Worm (Caenorhabditis elegans) whole organism, L4 larva: ENCODE results near the gene fbxb-42.

ENCODE experiments used
- F49E8.2 ChIP-seq: sonication (generic microtip); optimal IDR thresholded peaks from 2 replicates; lab custom pipeline; 2016; ENCODE audit warnings: missing compliant biosample characterization, mild to moderate bottlenecking, missing genetic modification characterization, borderline replicate concordance
- T20F7.1 ChIP-seq: fragments of 200-800 bp; sonication (Bioruptor generic); optimal IDR thresholded peaks from 2 replicates; lab custom pipeline; 2018; ENCODE audit warnings: mild to moderate bottlenecking, missing genetic modification characterization, missing compliant biosample characterization
- Y105C5A.15 ChIP-seq: fragments of 200-800 bp; sonication (Bioruptor generic); IDR thresholded peaks from 2 replicates; pipeline ENCODE4 v1.3.6; 2022; ENCODE audit warnings: missing genetic modification characterization, missing compliant biosample characterization
- Y48G9A.11 ChIP-seq: fragments of 200-800 bp; sonication (Bioruptor generic); IDR thresholded peaks from 2 replicates; pipeline ENCODE4 v1.3.6; 2022; ENCODE audit warnings: missing genetic modification reagents, missing genetic modification characterization, missing compliant biosample characterization
- Y5F2A.4 ChIP-seq: fragments of 200-800 bp; sonication (Bioruptor generic); optimal IDR thresholded peaks from 2 replicates; lab custom pipeline; 2018; ENCODE audit warnings: mild to moderate bottlenecking, missing genetic modification characterization, missing compliant biosample characterization
- ZK546.5 ChIP-seq, 2 experiments: sonication (generic microtip); optimal IDR thresholded peaks; 2 replicates each; lab custom pipeline; 2017; ENCODE audit warnings: missing biosample characterization in 2 of 2, missing genetic modification characterization in 2 of 2
- aha-1 ChIP-seq: fragments of 150-350 bp; peaks from one replicate; lab custom pipeline; 2014; ENCODE audit warnings: missing biosample characterization, missing genetic modification characterization
- aly-2 ChIP-seq: sonication (generic microtip); optimal IDR thresholded peaks from 2 replicates; lab custom pipeline; 2018; ENCODE audit warnings: missing biosample characterization, missing genetic modification characterization
- ceh-62 ChIP-seq: sonication (generic microtip); optimal IDR thresholded peaks from 2 replicates; lab custom pipeline; 2017; ENCODE audit warnings: missing biosample characterization, missing genetic modification characterization
- cey-2 ChIP-seq: sonication (generic microtip); optimal IDR thresholded peaks from 3 replicates; lab custom pipeline; 2017; ENCODE audit warnings: missing genetic modification characterization, mild to moderate bottlenecking, missing compliant biosample characterization, antibody characterized with exemption, borderline replicate concordance; ENCODE audit not compliant: insufficient read depth
- ctbp-1 ChIP-seq: fragments of 200-800 bp; sonication (Bioruptor generic); IDR thresholded peaks from 2 replicates; pipeline ENCODE4 v1.3.6; 2022; ENCODE audit warnings: missing genetic modification reagents, missing genetic modification characterization, missing compliant biosample characterization
- daf-16 ChIP-seq, 3 experiments: sonication (generic microtip); optimal IDR thresholded peaks; 2 replicates each; lab custom pipeline; 2016 to 2017; ENCODE audit warnings: missing genetic modification characterization in 3 of 3, missing genetic modification reagents in 3 of 3, mild to moderate bottlenecking in 2 of 3, missing compliant biosample characterization in 2 of 3, missing biosample characterization in 1 of 3, moderate library complexity in 1 of 3
- dmd-6 ChIP-seq: fragments of 200-800 bp; sonication (Bioruptor generic); IDR thresholded peaks from 2 replicates; pipeline ENCODE4 v1.3.6; 2022; ENCODE audit warnings: missing genetic modification reagents, missing genetic modification characterization, missing compliant biosample characterization
- dmd-8 ChIP-seq: fragments of 200-800 bp; sonication (Bioruptor generic); IDR thresholded peaks from 2 replicates; pipeline ENCODE4 v1.3.6; 2022; ENCODE audit warnings: missing genetic modification characterization, missing compliant biosample characterization
- dpl-1 ChIP-seq: fragments of 150-350 bp; optimal IDR thresholded peaks from 2 replicates; lab custom pipeline; 2014; ENCODE audit warnings: missing biosample characterization, missing genetic modification reagents, missing genetic modification characterization
- duxl-1 ChIP-seq: sonication (generic microtip); optimal IDR thresholded peaks from 2 replicates; lab custom pipeline; 2016; ENCODE audit warnings: mild to moderate bottlenecking, missing genetic modification characterization, moderate library complexity, missing compliant biosample characterization; ENCODE audit not compliant: poor library complexity
- dve-1 ChIP-seq: sonication (generic microtip); optimal IDR thresholded peaks from 2 replicates; lab custom pipeline; 2017; ENCODE audit warnings: antibody characterized with exemption, mild to moderate bottlenecking, missing genetic modification characterization, missing compliant biosample characterization; ENCODE audit not compliant: insufficient read depth
- hif-1 ChIP-seq, 2 experiments: sonication (generic microtip); optimal IDR thresholded peaks; 2 replicates each; lab custom pipeline; 2016 to 2017; ENCODE audit warnings: missing compliant biosample characterization in 2 of 2, missing genetic modification characterization in 2 of 2, missing genetic modification reagents in 2 of 2, missing genotype in 2 of 2, mild to moderate bottlenecking in 1 of 2
- jun-1 ChIP-seq: fragments of 150-350 bp; optimal IDR thresholded peaks from 2 replicates; lab custom pipeline; 2014; ENCODE audit warnings: missing biosample characterization, missing genetic modification reagents, missing genetic modification characterization
- lin-1 ChIP-seq: fragments of 200-800 bp; sonication (Bioruptor generic); IDR thresholded peaks from 2 replicates; pipeline ENCODE4 v1.3.6; 2022; ENCODE audit warnings: missing genetic modification reagents, missing genetic modification characterization, missing compliant biosample characterization
- lin-13 ChIP-seq: fragments of 150-350 bp; optimal IDR thresholded peaks from 2 replicates; lab custom pipeline; 2014; ENCODE audit warnings: missing biosample characterization, missing genetic modification reagents, missing genetic modification characterization
- lin-38 ChIP-seq: fragments of 200-800 bp; sonication (Bioruptor generic); IDR thresholded peaks from 2 replicates; pipeline ENCODE4 v1.3.6; 2022; ENCODE audit warnings: missing genetic modification reagents, missing genetic modification characterization, missing compliant biosample characterization
- lin-39 ChIP-seq: fragments of 150-350 bp; optimal IDR thresholded peaks from 2 replicates; lab custom pipeline; 2014; ENCODE audit warnings: missing biosample characterization, missing genetic modification reagents, missing genetic modification characterization
- lsy-2 ChIP-seq, 2 experiments: fragments of 150-350 bp in 1 of 2; sonication (generic microtip) in 1 of 2; optimal IDR thresholded peaks; 2 replicates each; lab custom pipeline; 2014 to 2017; ENCODE audit warnings: missing biosample characterization in 2 of 2, missing genetic modification characterization in 2 of 2
- madf-5 ChIP-seq, 2 experiments: fragments of 200-800 bp; sonication (Bioruptor generic); IDR thresholded peaks; 2 replicates each; pipeline ENCODE4 v1.3.6; 2022; ENCODE audit warnings: missing compliant biosample characterization in 2 of 2, missing genetic modification characterization in 2 of 2
- madf-9 ChIP-seq: fragments of 200-800 bp; sonication (Bioruptor generic); conservative IDR thresholded peaks from 2 replicates; pipeline ENCODE4 v1.3.6; 2022; ENCODE audit warnings: missing genetic modification reagents, missing genetic modification characterization, missing compliant biosample characterization
- mes-2 ChIP-seq: sonication (generic microtip); optimal IDR thresholded peaks from 2 replicates; lab custom pipeline; 2016; ENCODE audit warnings: missing genotype, mild to moderate bottlenecking, missing genetic modification characterization, missing compliant biosample characterization; ENCODE audit not compliant: poor library complexity, severe bottlenecking
- mxl-3 ChIP-seq: fragments of 200-800 bp; sonication (Bioruptor generic); optimal IDR thresholded peaks from 2 replicates; lab custom pipeline; 2018; ENCODE audit warnings: mild to moderate bottlenecking, missing genetic modification characterization, missing compliant biosample characterization
- nhr-111 ChIP-seq: fragments of 200-800 bp; sonication (Bioruptor generic); optimal IDR thresholded peaks from 2 replicates; lab custom pipeline; 2018; ENCODE audit warnings: mild to moderate bottlenecking, missing genetic modification characterization, missing compliant biosample characterization
- nhr-25 ChIP-seq: sonication (generic microtip); optimal IDR thresholded peaks from 2 replicates; lab custom pipeline; 2017; ENCODE audit warnings: missing genetic modification characterization, mild to moderate bottlenecking, missing compliant biosample characterization, antibody characterized with exemption, moderate library complexity, borderline replicate concordance; ENCODE audit not compliant: insufficient read depth
- nhr-28 ChIP-seq: fragments of 150-350 bp; optimal IDR thresholded peaks from 2 replicates; lab custom pipeline; 2014; ENCODE audit warnings: missing biosample characterization, missing genetic modification characterization
- nhr-42 ChIP-seq: fragments of 200-800 bp; sonication (Bioruptor generic); IDR thresholded peaks from 2 replicates; pipeline ENCODE4 v1.3.6; 2022; ENCODE audit warnings: missing genetic modification characterization, missing compliant biosample characterization
- nhr-77 ChIP-seq: fragments of 150-350 bp; optimal IDR thresholded peaks from 2 replicates; lab custom pipeline; 2014; ENCODE audit warnings: missing biosample characterization, missing genetic modification characterization
- pqm-1 ChIP-seq: sonication (generic microtip); optimal IDR thresholded peaks from 2 replicates; lab custom pipeline; 2017; ENCODE audit warnings: missing biosample characterization, missing genetic modification characterization
- rbr-2 ChIP-seq: sonication (generic microtip); optimal IDR thresholded peaks from 2 replicates; lab custom pipeline; 2016; ENCODE audit warnings: missing genotype, missing genetic modification characterization, missing compliant biosample characterization
- snpc-1.2 ChIP-seq: fragments of 200-800 bp; sonication (Bioruptor generic); IDR thresholded peaks from 2 replicates; pipeline ENCODE4 v1.3.6; 2022; ENCODE audit warnings: missing genetic modification reagents, missing genetic modification characterization, missing compliant biosample characterization
- spr-1 ChIP-seq: sonication (generic microtip); optimal IDR thresholded peaks from 2 replicates; lab custom pipeline; 2016; ENCODE audit warnings: mild to moderate bottlenecking, missing genetic modification characterization, missing compliant biosample characterization
- unc-62 ChIP-seq, 3 experiments: fragments of 150-350 bp in 1 of 3; sonication (generic microtip); optimal IDR thresholded peaks in 2 of 3; peaks in 1 of 3; 1 replicate in 1 of 3; 2 replicates in 2 of 3; lab custom pipeline; 2014 to 2017; ENCODE audit warnings: missing biosample characterization in 3 of 3, missing genetic modification characterization in 3 of 3, missing genetic modification reagents in 3 of 3, missing genotype in 1 of 3
- zfp-3 ChIP-seq: fragments of 200-800 bp; sonication (Bioruptor generic); conservative IDR thresholded peaks from 2 replicates; pipeline ENCODE4 v1.3.6; 2022; ENCODE audit warnings: missing genetic modification reagents, missing genetic modification characterization, missing compliant biosample characterization
- zip-11 ChIP-seq: fragments of 200-800 bp; sonication (Bioruptor generic); IDR thresholded peaks from 2 replicates; pipeline ENCODE4 v1.3.6; 2022; ENCODE audit warnings: missing genetic modification characterization, missing compliant biosample characterization
- zip-2 ChIP-seq: fragments of 150-350 bp; optimal IDR thresholded peaks from 2 replicates; lab custom pipeline; 2014; ENCODE audit warnings: missing biosample characterization, missing genetic modification characterization

The fbxb-42 gene

ce11 chrII:1537321-1537720 lies at the start of gene fbxb-42:
Gene fbxb-42 (plus strand): TSS chrII:1537621.
- no peak for TF ChIP-seq lin-1 (GFP tag; lab: Robert Waterston, UW)
- TF ChIP-seq zfp-3 (GFP tag; lab: Robert Waterston, UW): no peak
- TF ChIP-seq unc-62 (GFP tag; optimal IDR thresholded peaks at IDR 0.05 in 1 of 2; lab: Kevin White, UChicago): peak in 1 of 2 experiments; percentile 27
- no peak for TF ChIP-seq unc-62 (tag; optimal IDR thresholded peaks at IDR 0.05; lab: Kevin White, UChicago)

DNA sequence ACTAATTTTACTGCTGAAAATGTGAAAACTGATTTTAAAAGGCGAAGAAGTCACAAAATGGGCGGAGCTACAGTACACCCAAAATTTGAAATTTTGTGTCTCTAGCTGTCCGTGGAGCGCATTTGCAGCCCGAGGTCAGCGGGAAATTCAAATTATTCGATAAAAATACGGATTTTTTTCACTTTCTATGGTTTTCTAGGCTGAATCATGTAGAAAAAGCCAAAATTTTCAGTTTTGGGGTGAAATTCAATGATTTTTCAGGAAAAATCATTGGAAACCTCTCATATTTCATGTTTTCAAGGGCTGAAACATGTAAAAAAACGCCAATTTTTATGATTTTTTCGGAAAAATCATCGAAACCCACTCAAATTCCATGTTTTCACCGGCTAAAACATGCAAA lies 46.6 kb upstream of the fbxb-42 start:
- TF ChIP-seq lin-1 (GFP tag; lab: Robert Waterston, UW) (no peak), madf-9 (GFP tag; lab: Robert Waterston, UW) (no peak), aha-1 (peak; percentile 90), Y48G9A.11 (GFP tag; lab: Robert Waterston, UW) (no peak), spr-1 (tag; lab: Kevin White, UChicago) (no peak), pqm-1 (tag; lab: Kevin White, UChicago) (no peak)

DNA sequence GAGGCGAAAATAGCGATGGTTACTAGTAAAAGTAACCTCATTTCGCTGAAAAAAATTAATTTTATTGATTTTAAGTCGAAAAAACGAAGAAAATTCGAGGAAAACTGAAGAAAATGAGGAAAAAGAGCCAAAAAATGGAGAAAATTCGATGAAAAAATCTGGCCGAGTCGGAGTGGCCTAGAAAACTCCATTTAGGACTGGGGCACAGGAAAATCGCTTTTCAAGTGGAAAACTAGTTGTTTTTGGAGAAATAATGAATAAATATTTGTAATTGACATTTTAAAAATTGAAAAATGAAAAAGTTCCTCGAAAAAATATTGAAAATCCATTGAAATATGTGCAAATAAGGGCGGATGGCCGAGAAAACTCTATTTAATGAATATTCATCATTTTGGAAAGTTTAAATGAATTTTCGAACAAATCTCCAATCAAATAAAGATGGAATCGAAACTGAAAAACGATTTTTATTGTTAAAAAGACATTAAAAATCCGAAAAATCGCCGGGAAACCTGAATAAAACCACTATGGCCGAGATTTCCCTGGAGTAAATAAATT lies 37.1 kb upstream of the fbxb-42 start, which contains the start of gene emc-1:
TSS of gene emc-1 (minus strand) at position 45 of the 555 bp plus-strand sequence.
- TF ChIP-seq hif-1 (tag; optimal IDR thresholded peaks at IDR 0.05; lab: Kevin White, UChicago) (peak in 1 of 2 experiments; percentile 68), dmd-8 (GFP tag; lab: Robert Waterston, UW) (no peak), lin-38 (GFP tag; lab: Robert Waterston, UW) (no peak), duxl-1 (tag; lab: Kevin White, UChicago) (no peak), ctbp-1 (GFP tag; lab: Robert Waterston, UW) (no peak), mes-2 (tag; lab: Kevin White, UChicago) (peak; percentile 59)
- TF ChIP-seq, all 104 proteins: peak for 2

DNA sequence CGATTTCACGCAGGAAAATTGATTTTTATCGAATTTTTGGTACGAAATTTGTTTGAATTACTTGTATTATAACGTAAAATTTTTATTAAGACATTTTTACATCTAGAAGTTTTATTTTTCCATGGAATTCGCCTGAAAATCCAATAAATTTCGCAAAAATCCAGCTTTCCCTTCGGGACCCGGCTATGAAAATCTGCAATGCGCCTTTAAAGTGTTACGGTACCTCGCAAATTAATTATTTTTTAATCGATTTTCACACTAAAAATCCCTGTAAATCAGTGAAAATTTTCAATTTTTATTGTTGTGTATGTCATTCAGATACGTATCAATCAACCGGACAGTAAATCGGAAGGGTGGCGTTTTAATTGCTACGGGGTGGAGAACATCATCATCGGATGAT lies 36.5 kb upstream of the fbxb-42 start:
- TF ChIP-seq daf-16 (GFP tag; optimal IDR thresholded peaks at IDR 0.05; lab: Kevin White, UChicago) (no peak), daf-16 (tag; optimal IDR thresholded peaks at IDR 0.05; lab: Kevin White, UChicago) (no peak), nhr-77 (no peak), lin-13 (GFP tag; lab: Kevin White, UChicago) (no peak), F49E8.2 (tag; lab: Kevin White, UChicago) (no peak), ZK546.5 (tag; optimal IDR thresholded peaks at IDR 0.05; lab: Kevin White, UChicago) (no peak), snpc-1.2 (GFP tag; lab: Robert Waterston, UW) (no peak), nhr-25 (no peak), lin-1 (GFP tag; lab: Robert Waterston, UW) (no peak), rbr-2 (tag; lab: Kevin White, UChicago) (no peak), dpl-1 (GFP tag; lab: Kevin White, UChicago) (no peak), aly-2 (no peak), zfp-3 (GFP tag; lab: Robert Waterston, UW) (no peak), dmd-6 (no peak), mxl-3 (GFP tag; lab: Kevin White, UChicago) (no peak), Y105C5A.15 (GFP tag; lab: Robert Waterston, UW) (no peak), cey-2 (no peak)

DNA sequence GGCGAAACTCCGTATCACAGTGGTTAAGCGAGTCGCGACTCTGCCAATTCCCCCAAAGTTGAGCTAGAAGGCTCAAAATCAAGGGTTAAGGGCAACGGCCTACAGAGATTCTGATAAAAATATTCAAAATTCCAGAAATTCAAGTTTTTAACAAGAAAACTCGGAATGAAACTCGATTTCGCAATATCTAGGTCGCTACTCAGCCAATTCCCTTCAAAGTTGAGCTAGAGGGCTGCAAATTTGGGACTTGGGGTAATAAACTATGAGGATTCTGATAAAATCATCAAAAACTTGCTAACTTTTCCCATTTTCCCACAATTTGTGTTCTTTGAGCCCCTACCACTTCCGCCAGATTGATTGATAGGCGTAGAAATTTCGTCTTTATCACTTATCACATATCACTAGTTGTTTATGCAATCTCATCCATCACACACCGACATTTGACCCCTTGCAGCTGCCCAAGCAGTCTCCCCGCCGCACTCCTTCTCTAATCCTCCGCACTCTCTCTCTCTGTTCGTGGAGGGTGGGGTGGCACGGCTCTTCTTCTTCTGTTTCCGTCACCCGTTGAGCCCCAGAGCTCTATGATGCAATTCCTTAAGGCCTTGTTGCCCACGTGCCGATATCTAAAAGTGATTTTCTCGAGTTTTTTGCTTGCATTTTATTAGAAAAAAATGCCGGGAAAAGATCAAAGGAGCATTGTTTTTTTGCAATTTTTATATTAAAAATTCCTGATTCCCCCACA lies 35.6 kb upstream of the fbxb-42 start:
- no peak for TF ChIP-seq nhr-28 (tag; lab: Kevin White, UChicago)
- no peak for TF ChIP-seq Y5F2A.4 (GFP tag; lab: Kevin White, UChicago)
- no peak for TF ChIP-seq zip-2 (tag; lab: Kevin White, UChicago)
- TF ChIP-seq T20F7.1 (GFP tag; lab: Kevin White, UChicago): no peak
- no peak for TF ChIP-seq madf-5 (GFP tag; IDR thresholded peaks at IDR 0.05; lab: Robert Waterston, UW)
- TF ChIP-seq ceh-62: no peak
- peak in 1 of 2 experiments; percentile 44 for TF ChIP-seq lsy-2 (tag; optimal IDR thresholded peaks at IDR 0.05; lab: Kevin White, UChicago)
- 0 out of 2 replicates have a peak, but pooled peaks have one; percentile 31 for TF ChIP-seq nhr-42 (GFP tag; lab: Robert Waterston, UW)
- no peak for TF ChIP-seq lin-39 (tag; lab: Kevin White, UChicago)
- no peak for TF ChIP-seq jun-1 (tag; lab: Kevin White, UChicago)
- peak; percentile 7 for TF ChIP-seq dve-1 (tag; lab: Kevin White, UChicago)
- TF ChIP-seq zip-11 (GFP tag; lab: Robert Waterston, UW): no peak
- no peak for TF ChIP-seq nhr-111
